Worm (Caenorhabditis elegans) whole organism, young adult: Measurements from ENCODE around the gene C34C12.9.
"Not testable (repeated sequence)": the region's sequence is repeated elsewhere in the genome, so short reads cannot be mapped to it uniquely, and the experiment has no call there.

ENCODE experiments used
- B0261.1 ChIP-seq: sonication (generic microtip); optimal IDR thresholded peaks from 2 replicates; lab custom pipeline; 2016; ENCODE audit warnings: mild to moderate bottlenecking, missing genetic modification characterization, moderate library complexity, missing compliant biosample characterization
- F10E7.11 ChIP-seq: sonication (generic microtip); optimal IDR thresholded peaks from 2 replicates; lab custom pipeline; 2017; ENCODE audit warnings: mild to moderate bottlenecking, missing genetic modification characterization, moderate library complexity, missing compliant biosample characterization
- F22D6.2 ChIP-seq: sonication (generic microtip); optimal IDR thresholded peaks from 2 replicates; lab custom pipeline; 2016; ENCODE audit warnings: mild to moderate bottlenecking, missing genetic modification characterization, missing compliant biosample characterization
- F23B12.7 ChIP-seq: sonication (generic microtip); optimal IDR thresholded peaks from 2 replicates; lab custom pipeline; 2017; ENCODE audit warnings: missing genetic modification characterization, mild to moderate bottlenecking, missing compliant biosample characterization, antibody characterized with exemption, moderate library complexity; ENCODE audit not compliant: insufficient read depth
- F39B2.1 ChIP-seq: fragments of 200-800 bp; sonication (Bioruptor generic); IDR thresholded peaks from 2 replicates; pipeline ENCODE4 v1.3.6; 2022; ENCODE audit warnings: missing genetic modification reagents, missing genetic modification characterization, missing compliant biosample characterization
- Y67H2A.10 ChIP-seq: fragments of 200-800 bp; sonication (Bioruptor generic); conservative IDR thresholded peaks from 2 replicates; pipeline ENCODE4 v1.3.6; 2022; ENCODE audit warnings: missing genetic modification reagents, missing genetic modification characterization, missing compliant biosample characterization
- atf-7 ChIP-seq: sonication (generic microtip); optimal IDR thresholded peaks from 2 replicates; lab custom pipeline; 2017; ENCODE audit warnings: mild to moderate bottlenecking, missing genetic modification characterization, missing compliant biosample characterization
- athp-1 ChIP-seq: sonication (generic microtip); optimal IDR thresholded peaks from 2 replicates; lab custom pipeline; 2017; ENCODE audit warnings: mild to moderate bottlenecking, missing genetic modification characterization, missing compliant biosample characterization
- attf-6 ChIP-seq: fragments of 200-800 bp; sonication (Bioruptor generic); IDR thresholded peaks from 2 replicates; pipeline ENCODE4 v1.3.6; 2022; ENCODE audit warnings: missing genetic modification reagents, missing genetic modification characterization, missing compliant biosample characterization
- cebp-2 ChIP-seq: fragments of 200-800 bp; sonication (Bioruptor generic); IDR thresholded peaks from 2 replicates; pipeline ENCODE4 v1.3.6; 2022; ENCODE audit warnings: missing genetic modification characterization, missing compliant biosample characterization
- ceh-79 ChIP-seq: sonication (generic microtip); optimal IDR thresholded peaks from 2 replicates; lab custom pipeline; 2017; ENCODE audit warnings: mild to moderate bottlenecking, missing genetic modification characterization, missing compliant biosample characterization
- dpl-1 ChIP-seq: fragments of 150-350 bp; optimal IDR thresholded peaks from 2 replicates; lab custom pipeline; 2014; ENCODE audit warnings: missing biosample characterization, missing genetic modification reagents, missing genetic modification characterization
- efl-1 ChIP-seq: fragments of 150-350 bp; optimal IDR thresholded peaks from 2 replicates; lab custom pipeline; 2014; ENCODE audit warnings: missing biosample characterization, missing genetic modification reagents, missing genetic modification characterization
- egrh-3 ChIP-seq: fragments of 200-800 bp; sonication (Bioruptor generic); IDR thresholded peaks from 2 replicates; pipeline ENCODE4 v1.3.6; 2022; ENCODE audit warnings: missing genetic modification reagents, missing genetic modification characterization, missing compliant biosample characterization
- him-1 ChIP-seq: sonication (generic microtip); optimal IDR thresholded peaks from 2 replicates; lab custom pipeline; 2016; ENCODE audit warnings: missing genotype, missing genetic modification reagents, missing genetic modification characterization, missing compliant biosample characterization
- hlh-12 ChIP-seq: sonication (generic microtip); optimal IDR thresholded peaks from 2 replicates; lab custom pipeline; 2016; ENCODE audit warnings: missing genetic modification characterization, missing compliant biosample characterization
- hlh-26 ChIP-seq: fragments of 200-800 bp; sonication (Bioruptor generic); conservative IDR thresholded peaks from 2 replicates; pipeline ENCODE4 v1.3.6; 2022; ENCODE audit warnings: missing genetic modification reagents, missing genetic modification characterization, missing compliant biosample characterization
- hmg-1.2 ChIP-seq: fragments of 200-800 bp; sonication (Bioruptor generic); IDR thresholded peaks from 2 replicates; pipeline ENCODE4 v1.3.6; 2022; ENCODE audit warnings: missing genetic modification reagents, missing genetic modification characterization, missing compliant biosample characterization
- hmg-20 ChIP-seq: fragments of 200-800 bp; sonication (Bioruptor generic); IDR thresholded peaks from 2 replicates; pipeline ENCODE4 v1.3.6; 2022; ENCODE audit warnings: missing genetic modification reagents, missing genetic modification characterization, missing compliant biosample characterization
- let-526 ChIP-seq: fragments of 200-800 bp; sonication (Bioruptor generic); IDR thresholded peaks from 2 replicates; pipeline ENCODE4 v1.3.6; 2022; ENCODE audit warnings: missing genetic modification reagents, missing genetic modification characterization, missing compliant biosample characterization
- lin-26 ChIP-seq: fragments of 200-800 bp; sonication (Bioruptor generic); IDR thresholded peaks from 2 replicates; pipeline ENCODE4 v1.3.6; 2022; ENCODE audit warnings: missing genetic modification reagents, missing genetic modification characterization, missing compliant biosample characterization
- lin-40 ChIP-seq: sonication (generic microtip); optimal IDR thresholded peaks from 2 replicates; lab custom pipeline; 2016; ENCODE audit warnings: missing genetic modification characterization, mild to moderate bottlenecking, missing compliant biosample characterization, missing genotype, missing genetic modification reagents
- lsy-27 ChIP-seq: sonication (generic microtip); optimal IDR thresholded peaks from 2 replicates; lab custom pipeline; 2017; ENCODE audit warnings: missing genetic modification characterization, mild to moderate bottlenecking, missing compliant biosample characterization, antibody characterized with exemption, missing genotype, borderline replicate concordance; ENCODE audit not compliant: insufficient read depth
- madf-3 ChIP-seq: fragments of 200-800 bp; sonication (Bioruptor generic); IDR thresholded peaks from 2 replicates; pipeline ENCODE4 v1.3.6; 2022; ENCODE audit warnings: missing genetic modification reagents, missing genetic modification characterization, missing compliant biosample characterization
- mcd-1 ChIP-seq: fragments of 200-800 bp; sonication (Bioruptor generic); IDR thresholded peaks from 2 replicates; pipeline ENCODE4 v1.3.6; 2022; ENCODE audit warnings: missing genetic modification reagents, missing genetic modification characterization, missing compliant biosample characterization
- mxl-1 ChIP-seq: sonication (generic microtip); optimal IDR thresholded peaks from 2 replicates; lab custom pipeline; 2016; ENCODE audit warnings: missing genetic modification characterization, missing compliant biosample characterization
- nfya-2 ChIP-seq: fragments of 200-800 bp; sonication (Bioruptor generic); IDR thresholded peaks from 2 replicates; pipeline ENCODE4 v1.3.6; 2022; ENCODE audit warnings: missing genetic modification reagents, missing genetic modification characterization, missing compliant biosample characterization
- nhr-179 ChIP-seq: sonication (generic microtip); optimal IDR thresholded peaks from 2 replicates; lab custom pipeline; 2016; ENCODE audit warnings: mild to moderate bottlenecking, missing genetic modification characterization, missing compliant biosample characterization
- nhr-27 ChIP-seq: fragments of 200-800 bp; sonication (Bioruptor generic); optimal IDR thresholded peaks from 2 replicates; lab custom pipeline; 2018; ENCODE audit warnings: mild to moderate bottlenecking, missing genetic modification characterization, moderate library complexity, missing compliant biosample characterization
- nhr-90 ChIP-seq: sonication (generic microtip); optimal IDR thresholded peaks from 2 replicates; lab custom pipeline; 2016; ENCODE audit warnings: missing genotype, mild to moderate bottlenecking, missing genetic modification characterization, missing compliant biosample characterization
- rpc-1 ChIP-seq, 2 experiments: fragments of 150-350 bp in 1 of 2; sonication (generic microtip) in 1 of 2; optimal IDR thresholded peaks; 2 replicates each; lab custom pipeline; 2014 to 2018; ENCODE audit warnings: missing biosample characterization in 1 of 2, missing genetic modification characterization in 1 of 2, missing genetic modification reagents in 1 of 2, missing genotype in 1 of 2
- snpc-1.3 ChIP-seq: sonication (generic microtip); optimal IDR thresholded peaks from 2 replicates; lab custom pipeline; 2017; ENCODE audit warnings: missing genetic modification characterization, mild to moderate bottlenecking, missing compliant biosample characterization, antibody characterized with exemption, moderate library complexity, missing genotype, missing genetic modification reagents; ENCODE audit not compliant: insufficient read depth
- tbx-9 ChIP-seq: sonication (generic microtip); optimal IDR thresholded peaks from 2 replicates; lab custom pipeline; 2016; ENCODE audit warnings: borderline replicate concordance, missing genetic modification characterization, inconsistent platforms, missing compliant biosample characterization
- ztf-18 ChIP-seq: sonication (generic microtip); optimal IDR thresholded peaks from 2 replicates; lab custom pipeline; 2016; ENCODE audit warnings: missing genotype, mild to moderate bottlenecking, missing genetic modification characterization, missing compliant biosample characterization
- ztf-22 ChIP-seq: fragments of 200-800 bp; sonication (Bioruptor generic); optimal IDR thresholded peaks from 2 replicates; lab custom pipeline; 2018; ENCODE audit warnings: mild to moderate bottlenecking, missing genetic modification characterization, moderate library complexity, missing compliant biosample characterization
- ztf-28 ChIP-seq: fragments of 200-800 bp; sonication (Bioruptor generic); IDR thresholded peaks from 2 replicates; pipeline ENCODE4 v1.3.6; 2022; ENCODE audit warnings: missing genetic modification reagents, missing genetic modification characterization, missing compliant biosample characterization
- ztf-3 ChIP-seq: fragments of 200-800 bp; sonication (Bioruptor generic); optimal IDR thresholded peaks from 2 replicates; lab custom pipeline; 2018; ENCODE audit warnings: mild to moderate bottlenecking, missing genetic modification characterization, missing compliant biosample characterization

Gene C34C12.9

ce11 chrIII:3456226-3456625, 19.1 kb downstream of the C34C12.9 start (continued):
- TF ChIP-seq nhr-27 (tag; lab: Kevin White, UChicago) (no peak), lin-26 (GFP tag; lab: Robert Waterston, UW) (peak; percentile 25; the same call in 1 of the 2 replicates), madf-3 (GFP tag; lab: Robert Waterston, UW) (peak; percentile 95), atf-7 (tag; lab: Kevin White, UChicago) (peak; percentile 82), ztf-3 (peak; percentile 82), F22D6.2 (tag; lab: Kevin White, UChicago) (peak; percentile 92), Y67H2A.10 (GFP tag; lab: Robert Waterston, UW) (peak; percentile 75), F23B12.7 (tag; lab: Kevin White, UChicago) (peak; percentile 92), lsy-27 (tag; lab: Kevin White, UChicago) (peak; percentile 3), ztf-28 (0 out of 2 replicates have a peak, but pooled peaks have one; percentile 55), dpl-1 (GFP tag; lab: Kevin White, UChicago) (peak; percentile 72), mcd-1 (peak; percentile 100), rpc-1 (optimal IDR thresholded peaks at IDR 0.05; lab: Kevin White, UChicago) (peak; percentile 12), rpc-1 (tag; optimal IDR thresholded peaks at IDR 0.05; lab: Kevin White, UChicago) (no peak), hlh-12 (tag; lab: Kevin White, UChicago) (no peak), hmg-1.2 (GFP tag; lab: Robert Waterston, UW) (peak; percentile 99), F39B2.1 (no peak), him-1 (peak; percentile 90), ztf-22 (GFP tag; lab: Kevin White, UChicago) (peak; percentile 60), nfya-2 (GFP tag; lab: Robert Waterston, UW) (no peak), efl-1 (peak; percentile 82), B0261.1 (tag; lab: Kevin White, UChicago) (peak; percentile 36), tbx-9 (tag; lab: Kevin White, UChicago) (no peak), hmg-20 (peak; percentile 80), attf-6 (no peak), F10E7.11 (tag; lab: Kevin White, UChicago) (peak; percentile 77), hlh-26 (no peak), ztf-18 (tag; lab: Kevin White, UChicago) (peak; percentile 91), cebp-2 (GFP tag; lab: Robert Waterston, UW) (0 out of 2 replicates have a peak, but pooled peaks have one; percentile 62), ceh-79 (peak; percentile 63), snpc-1.3 (tag; lab: Kevin White, UChicago) (peak; percentile 20), nhr-179 (tag; lab: Kevin White, UChicago) (no peak), nhr-90 (tag; lab: Kevin White, UChicago) (peak; percentile 30)

DNA sequence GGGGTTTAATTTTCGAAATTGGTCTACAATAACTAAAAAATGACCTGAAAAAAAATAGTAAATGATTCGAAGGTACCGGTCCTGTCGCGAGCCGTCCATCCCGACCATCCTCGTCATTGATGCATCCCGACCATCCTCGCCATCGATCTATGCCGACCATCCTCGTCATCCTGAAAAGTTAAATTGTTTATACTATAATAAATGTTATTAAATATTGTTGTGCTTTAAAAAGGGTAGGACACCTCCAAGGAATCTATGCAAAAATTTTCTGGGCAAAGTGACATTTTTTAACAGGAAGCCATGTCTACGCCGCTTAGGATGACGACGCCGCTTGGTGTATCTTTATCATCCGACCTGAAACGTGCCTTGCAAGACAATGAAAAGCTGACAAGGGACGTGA, 21.3 kb downstream of the C34C12.9 start, which contains the start of gene C34C12.1:
Gene C34C12.1 (plus strand): TSS at position 301 of the 400 bp plus-strand sequence.
- TF ChIP-seq athp-1, mxl-1, lin-40 (tag; lab: Kevin White, UChicago): not testable (repeated sequence)

- TF ChIP-seq egrh-3 (GFP tag; lab: Robert Waterston, UW); let-526 (GFP tag; lab: Robert Waterston, UW); athp-1 (tag; lab: Kevin White, UChicago): not testable (repeated sequence)
- TF ChIP-seq, all 124 proteins: peak for 0; not testable (repeated sequence) for 124
Observed at ce11 chrIII:3453486-3453885, 21.8 kb downstream of the C34C12.9 start, which contains the start of gene C34C12.2. C34C12.2 (plus strand) TSS chrIII:3453786.
